Worm (Caenorhabditis elegans) whole organism, dauer: ENCODE measurements around the gene B0244.6.

Experiments
- unc-62 ChIP-seq: sonication (generic microtip); optimal IDR thresholded peaks from 2 replicates; lab custom pipeline; 2017; ENCODE audit warnings: missing biosample characterization, missing genetic modification reagents, missing genetic modification characterization

The B0244.6 gene

ce11 chrIII:5711242-5711641 lies 26.6 kb upstream of the B0244.6 start, which contains the start of gene rbm-26:
Gene rbm-26 (plus strand): TSS chrIII:5711542.
- TF ChIP-seq unc-62 (GFP tag; lab: Kevin White, UChicago): no peak

ce11 chrIII:5711881-5712643 lies 25.7 kb upstream of the B0244.6 start:
- no peak for TF ChIP-seq unc-62 (GFP tag; lab: Kevin White, UChicago)

- no peak for TF ChIP-seq unc-62 (GFP tag; lab: Kevin White, UChicago)
Measured at ce11 chrIII:5714230-5714983, 23.4 kb upstream of the B0244.6 start, which contains the start of gene arf-1. Gene arf-1 (plus strand): TSS chrIII:5714886.

ce11 chrIII:5714984-5715454 lies 22.8 kb upstream of the B0244.6 start:
- TF ChIP-seq unc-62 (GFP tag; lab: Kevin White, UChicago): no peak

- TF ChIP-seq unc-62 (GFP tag; lab: Kevin White, UChicago): no peak
Measured at ce11 chrIII:5715467-5715866, 22.3 kb upstream of the B0244.6 start.

ce11 chrIII:5717173-5717748 lies 20.5 kb upstream of the B0244.6 start:
- TF ChIP-seq unc-62 (GFP tag; lab: Kevin White, UChicago): no peak

- no peak for TF ChIP-seq unc-62 (GFP tag; lab: Kevin White, UChicago)
Measured at ce11 chrIII:5718385-5718784, 19.4 kb upstream of the B0244.6 start.

ce11 chrIII:5719105-5719831 lies 18.5 kb upstream of the B0244.6 start:
- TF ChIP-seq unc-62 (GFP tag; lab: Kevin White, UChicago): no peak

- no peak for TF ChIP-seq unc-62 (GFP tag; lab: Kevin White, UChicago)
Measured at ce11 chrIII:5719832-5720194, 18.0 kb upstream of the B0244.6 start.

- TF ChIP-seq unc-62 (GFP tag; lab: Kevin White, UChicago): no peak
Measured at ce11 chrIII:5720266-5721019, 17.4 kb upstream of the B0244.6 start.

ce11 chrIII:5721488-5721887 lies 16.3 kb upstream of the B0244.6 start:
- TF ChIP-seq unc-62 (GFP tag; lab: Kevin White, UChicago): no peak

- no peak for TF ChIP-seq unc-62 (GFP tag; lab: Kevin White, UChicago)
Measured at ce11 chrIII:5721888-5722287, 15.9 kb upstream of the B0244.6 start.

ce11 chrIII:5722550-5722949 lies 15.3 kb upstream of the B0244.6 start, which contains the start of gene wrm-1:
Gene wrm-1 (plus strand): TSS chrIII:5722850.
- no peak for TF ChIP-seq unc-62 (GFP tag; lab: Kevin White, UChicago)

ce11 chrIII:5727827-5728226 lies 10.0 kb upstream of the B0244.6 start, which contains the start of gene egg-1:
Gene egg-1 (plus strand): TSS chrIII:5728180.
- no peak for TF ChIP-seq unc-62 (GFP tag; lab: Kevin White, UChicago)

ce11 chrIII:5729367-5729766 lies 8.4 kb upstream of the B0244.6 start:
- no peak for TF ChIP-seq unc-62 (GFP tag; lab: Kevin White, UChicago)
